Worm (Caenorhabditis elegans) whole organism, L4 larva: Measurements from ENCODE around the gene bus-18.

Experiments used
- F26F4.8 ChIP-seq: fragments of 200-800 bp; sonication (Bioruptor generic); conservative IDR thresholded peaks from 2 replicates; pipeline ENCODE4 v1.3.6; 2022; ENCODE audit warnings: missing genetic modification characterization, missing compliant biosample characterization
- F37D6.2 ChIP-seq: sonication (generic microtip); optimal IDR thresholded peaks from 2 replicates; lab custom pipeline; 2016; ENCODE audit warnings: mild to moderate bottlenecking, missing genetic modification characterization, missing compliant biosample characterization
- F44E2.7 ChIP-seq: fragments of 200-800 bp; sonication (Bioruptor generic); IDR thresholded peaks from 2 replicates; pipeline ENCODE4 v2.1.2; 2022; ENCODE audit warnings: missing genetic modification characterization, missing compliant biosample characterization
- R02D3.7 ChIP-seq: fragments of 150-350 bp; sonication (generic microtip); optimal IDR thresholded peaks from 3 replicates; lab custom pipeline; 2014; ENCODE audit warnings: missing biosample characterization, missing genetic modification characterization
- Y75B8A.6 ChIP-seq: fragments of 200-800 bp; sonication (Bioruptor generic); IDR thresholded peaks from 2 replicates; pipeline ENCODE4 v1.3.6; 2022; ENCODE audit warnings: missing genetic modification reagents, missing genetic modification characterization, missing compliant biosample characterization
- aly-2 ChIP-seq: sonication (generic microtip); optimal IDR thresholded peaks from 2 replicates; lab custom pipeline; 2018; ENCODE audit warnings: missing biosample characterization, missing genetic modification characterization
- arid-1 ChIP-seq: fragments of 200-800 bp; sonication (Bioruptor generic); conservative IDR thresholded peaks from 2 replicates; pipeline ENCODE4 v1.3.6; 2022; ENCODE audit warnings: missing genetic modification reagents, missing genetic modification characterization, missing compliant biosample characterization
- ceh-44 ChIP-seq: fragments of 200-800 bp; sonication (Bioruptor generic); IDR thresholded peaks from 2 replicates; pipeline ENCODE4 v1.3.6; 2022; ENCODE audit warnings: missing genetic modification reagents, missing genetic modification characterization, missing compliant biosample characterization
- ceh-62 ChIP-seq: sonication (generic microtip); optimal IDR thresholded peaks from 2 replicates; lab custom pipeline; 2017; ENCODE audit warnings: missing biosample characterization, missing genetic modification characterization
- ces-1 ChIP-seq: fragments of 150-350 bp; sonication (generic microtip); optimal IDR thresholded peaks from 4 replicates; lab custom pipeline; 2014; ENCODE audit warnings: missing biosample characterization, missing genetic modification reagents, missing genetic modification characterization
- cey-2 ChIP-seq: sonication (generic microtip); optimal IDR thresholded peaks from 3 replicates; lab custom pipeline; 2017; ENCODE audit warnings: missing genetic modification characterization, mild to moderate bottlenecking, missing compliant biosample characterization, antibody characterized with exemption, borderline replicate concordance; ENCODE audit not compliant: insufficient read depth
- daf-12 ChIP-seq: fragments of 150-350 bp; optimal IDR thresholded peaks from 2 replicates; lab custom pipeline; 2014; ENCODE audit warnings: missing biosample characterization, missing genetic modification reagents, missing genetic modification characterization
- daf-16 ChIP-seq, 3 experiments: sonication (generic microtip); optimal IDR thresholded peaks; 2 replicates each; lab custom pipeline; 2016 to 2017; ENCODE audit warnings: missing genetic modification characterization in 3 of 3, missing genetic modification reagents in 3 of 3, mild to moderate bottlenecking in 2 of 3, missing compliant biosample characterization in 2 of 3, missing biosample characterization in 1 of 3, moderate library complexity in 1 of 3
- daf-19 ChIP-seq: fragments of 200-800 bp; sonication (Bioruptor generic); conservative IDR thresholded peaks from 2 replicates; pipeline ENCODE4 v1.3.6; 2022; ENCODE audit warnings: missing genetic modification characterization, missing compliant biosample characterization
- daf-8 ChIP-seq: fragments of 200-800 bp; sonication (Bioruptor generic); IDR thresholded peaks from 2 replicates; pipeline ENCODE4 v1.3.6; 2022; ENCODE audit warnings: missing genetic modification characterization, missing compliant biosample characterization
- dmd-8 ChIP-seq: fragments of 200-800 bp; sonication (Bioruptor generic); IDR thresholded peaks from 2 replicates; pipeline ENCODE4 v1.3.6; 2022; ENCODE audit warnings: missing genetic modification characterization, missing compliant biosample characterization
- dmd-9 ChIP-seq: fragments of 200-800 bp; sonication (Bioruptor generic); IDR thresholded peaks from 2 replicates; pipeline ENCODE4 v1.3.6; 2022; ENCODE audit warnings: missing genetic modification reagents, missing genetic modification characterization, missing compliant biosample characterization
- dve-1 ChIP-seq: sonication (generic microtip); optimal IDR thresholded peaks from 2 replicates; lab custom pipeline; 2017; ENCODE audit warnings: antibody characterized with exemption, mild to moderate bottlenecking, missing genetic modification characterization, missing compliant biosample characterization; ENCODE audit not compliant: insufficient read depth
- egl-27 ChIP-seq: sonication (generic microtip); optimal IDR thresholded peaks from 3 replicates; lab custom pipeline; 2017; ENCODE audit warnings: missing biosample characterization, missing genetic modification reagents, missing genetic modification characterization
- egl-43 ChIP-seq: fragments of 200-800 bp; sonication (Bioruptor generic); IDR thresholded peaks from 2 replicates; pipeline ENCODE4 v1.3.6; 2022; ENCODE audit warnings: missing genetic modification reagents, missing genetic modification characterization, missing compliant biosample characterization
- fos-1 ChIP-seq: fragments of 150-350 bp; optimal IDR thresholded peaks from 2 replicates; lab custom pipeline; 2014; ENCODE audit warnings: missing biosample characterization, missing genetic modification characterization
- hif-1 ChIP-seq, 2 experiments: sonication (generic microtip); optimal IDR thresholded peaks; 2 replicates each; lab custom pipeline; 2016 to 2017; ENCODE audit warnings: missing compliant biosample characterization in 2 of 2, missing genetic modification characterization in 2 of 2, missing genetic modification reagents in 2 of 2, missing genotype in 2 of 2, mild to moderate bottlenecking in 1 of 2
- hlh-11 ChIP-seq: fragments of 200-800 bp; sonication (Bioruptor generic); optimal IDR thresholded peaks from 2 replicates; lab custom pipeline; 2018; ENCODE audit warnings: mild to moderate bottlenecking, missing genetic modification characterization, missing compliant biosample characterization
- jun-1 ChIP-seq: fragments of 150-350 bp; optimal IDR thresholded peaks from 2 replicates; lab custom pipeline; 2014; ENCODE audit warnings: missing biosample characterization, missing genetic modification reagents, missing genetic modification characterization
- lin-1 ChIP-seq: fragments of 200-800 bp; sonication (Bioruptor generic); IDR thresholded peaks from 2 replicates; pipeline ENCODE4 v1.3.6; 2022; ENCODE audit warnings: missing genetic modification reagents, missing genetic modification characterization, missing compliant biosample characterization
- lsy-2 ChIP-seq, 2 experiments: fragments of 150-350 bp in 1 of 2; sonication (generic microtip) in 1 of 2; optimal IDR thresholded peaks; 2 replicates each; lab custom pipeline; 2014 to 2017; ENCODE audit warnings: missing biosample characterization in 2 of 2, missing genetic modification characterization in 2 of 2
- madf-5 ChIP-seq, 2 experiments: fragments of 200-800 bp; sonication (Bioruptor generic); IDR thresholded peaks; 2 replicates each; pipeline ENCODE4 v1.3.6; 2022; ENCODE audit warnings: missing compliant biosample characterization in 2 of 2, missing genetic modification characterization in 2 of 2
- mep-1 ChIP-seq: fragments of 150-350 bp; sonication (generic microtip); optimal IDR thresholded peaks from 3 replicates; lab custom pipeline; 2014; ENCODE audit warnings: missing biosample characterization, missing genetic modification characterization
- mxl-3 ChIP-seq: fragments of 200-800 bp; sonication (Bioruptor generic); optimal IDR thresholded peaks from 2 replicates; lab custom pipeline; 2018; ENCODE audit warnings: mild to moderate bottlenecking, missing genetic modification characterization, missing compliant biosample characterization
- nhr-11 ChIP-seq: fragments of 150-350 bp; optimal IDR thresholded peaks from 2 replicates; lab custom pipeline; 2014; ENCODE audit warnings: missing biosample characterization, missing genetic modification characterization
- nhr-111 ChIP-seq: fragments of 200-800 bp; sonication (Bioruptor generic); optimal IDR thresholded peaks from 2 replicates; lab custom pipeline; 2018; ENCODE audit warnings: mild to moderate bottlenecking, missing genetic modification characterization, missing compliant biosample characterization
- nhr-28 ChIP-seq: fragments of 150-350 bp; optimal IDR thresholded peaks from 2 replicates; lab custom pipeline; 2014; ENCODE audit warnings: missing biosample characterization, missing genetic modification characterization
- nhr-41 ChIP-seq: fragments of 200-800 bp; sonication (Bioruptor generic); IDR thresholded peaks from 2 replicates; pipeline ENCODE4 v1.3.6; 2022; ENCODE audit warnings: missing genetic modification reagents, missing genetic modification characterization, missing compliant biosample characterization
- nhr-6 ChIP-seq: fragments of 150-350 bp; optimal IDR thresholded peaks from 2 replicates; lab custom pipeline; 2014; ENCODE audit warnings: missing biosample characterization, missing genetic modification characterization
- nhr-77 ChIP-seq: fragments of 150-350 bp; optimal IDR thresholded peaks from 2 replicates; lab custom pipeline; 2014; ENCODE audit warnings: missing biosample characterization, missing genetic modification characterization
- pha-4 ChIP-seq, 2 experiments: fragments of 150-350 bp in 1 of 2; fragments of 200-800 bp in 1 of 2; sonication (Bioruptor generic) in 1 of 2; IDR thresholded peaks in 1 of 2; optimal IDR thresholded peaks in 1 of 2; 2 replicates each; pipeline versions ENCODE4 v1.3.6 to Lab custom; 2014 to 2022; ENCODE audit warnings: missing genetic modification characterization in 2 of 2, missing genetic modification reagents in 2 of 2, missing biosample characterization in 1 of 2, missing compliant biosample characterization in 1 of 2
- php-3 ChIP-seq: fragments of 200-800 bp; sonication (Bioruptor generic); IDR thresholded peaks from 2 replicates; pipeline ENCODE4 v1.3.6; 2022; ENCODE audit warnings: missing genetic modification reagents, missing genetic modification characterization, missing compliant biosample characterization
- saeg-2 ChIP-seq: fragments of 200-800 bp; sonication (Bioruptor generic); IDR thresholded peaks from 2 replicates; pipeline ENCODE4 v1.3.6; 2022; ENCODE audit warnings: missing genetic modification reagents, missing genetic modification characterization, missing compliant biosample characterization
- set-16 ChIP-seq: fragments of 200-800 bp; sonication (Bioruptor generic); IDR thresholded peaks from 2 replicates; pipeline ENCODE4 v1.3.6; 2022; ENCODE audit warnings: missing genetic modification reagents, missing genetic modification characterization, missing compliant biosample characterization
- snpc-1.2 ChIP-seq: fragments of 200-800 bp; sonication (Bioruptor generic); IDR thresholded peaks from 2 replicates; pipeline ENCODE4 v1.3.6; 2022; ENCODE audit warnings: missing genetic modification reagents, missing genetic modification characterization, missing compliant biosample characterization
- spr-1 ChIP-seq: sonication (generic microtip); optimal IDR thresholded peaks from 2 replicates; lab custom pipeline; 2016; ENCODE audit warnings: mild to moderate bottlenecking, missing genetic modification characterization, missing compliant biosample characterization
- spr-3 ChIP-seq: fragments of 200-800 bp; sonication (Bioruptor generic); optimal IDR thresholded peaks from 2 replicates; lab custom pipeline; 2018; ENCODE audit warnings: mild to moderate bottlenecking, missing genetic modification characterization, missing compliant biosample characterization
- tra-1 ChIP-seq: fragments of 200-800 bp; sonication (Bioruptor generic); IDR thresholded peaks from 2 replicates; pipeline ENCODE4 v1.3.6; 2022; ENCODE audit warnings: missing genetic modification reagents, missing genetic modification characterization, missing compliant biosample characterization
- unc-130 ChIP-seq: sonication (generic microtip); optimal IDR thresholded peaks from 2 replicates; lab custom pipeline; 2016; ENCODE audit warnings: missing genetic modification reagents, missing genetic modification characterization, missing compliant biosample characterization
- unc-62 ChIP-seq, 3 experiments: fragments of 150-350 bp in 1 of 3; sonication (generic microtip); optimal IDR thresholded peaks in 2 of 3; peaks in 1 of 3; 1 replicate in 1 of 3; 2 replicates in 2 of 3; lab custom pipeline; 2014 to 2017; ENCODE audit warnings: missing biosample characterization in 3 of 3, missing genetic modification characterization in 3 of 3, missing genetic modification reagents in 3 of 3, missing genotype in 1 of 3
- vab-7 ChIP-seq: fragments of 200-800 bp; sonication (Bioruptor generic); IDR thresholded peaks from 2 replicates; pipeline ENCODE4 v1.3.6; 2022; ENCODE audit warnings: missing genetic modification reagents, missing genetic modification characterization, missing compliant biosample characterization
- zfp-3 ChIP-seq: fragments of 200-800 bp; sonication (Bioruptor generic); conservative IDR thresholded peaks from 2 replicates; pipeline ENCODE4 v1.3.6; 2022; ENCODE audit warnings: missing genetic modification reagents, missing genetic modification characterization, missing compliant biosample characterization
- ztf-11 ChIP-seq: fragments of 150-350 bp; optimal IDR thresholded peaks from 2 replicates; lab custom pipeline; 2014; ENCODE audit warnings: missing biosample characterization, missing genetic modification characterization
- ztf-7 ChIP-seq: fragments of 150-350 bp; optimal IDR thresholded peaks from 2 replicates; lab custom pipeline; 2014; ENCODE audit warnings: missing biosample characterization, missing genetic modification characterization

bus-18 gene

DNA sequence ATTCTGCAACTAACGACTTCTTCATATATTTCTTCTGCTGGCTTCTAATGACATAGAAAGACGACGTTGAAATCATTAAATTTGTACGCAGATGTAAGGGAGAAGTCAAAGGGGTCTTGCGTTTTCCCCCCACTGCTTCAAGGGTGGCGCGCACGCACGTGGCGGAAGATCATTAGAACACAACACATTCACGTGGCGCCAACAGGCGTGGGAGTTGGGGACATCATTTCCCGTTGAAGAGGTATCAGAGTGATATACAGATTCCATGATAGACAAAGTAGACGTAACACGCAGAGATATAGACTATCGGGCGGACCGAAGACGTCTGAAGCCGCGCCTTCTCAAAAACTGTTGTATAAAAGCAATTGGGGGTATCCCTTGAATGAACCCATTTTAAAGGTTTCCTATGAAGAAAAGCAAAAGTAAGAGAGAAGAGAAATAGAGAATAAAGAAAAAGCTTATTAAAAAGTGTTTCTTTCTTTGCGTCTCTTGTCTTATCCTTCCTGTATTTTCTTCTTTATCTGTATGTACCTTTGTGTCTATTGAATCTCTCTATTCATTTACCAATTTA lies 25.8 kb downstream of the bus-18 start (continued):
- TF ChIP-seq dve-1 (tag; lab: Kevin White, UChicago) (no peak), nhr-6 (tag; lab: Kevin White, UChicago) (no peak), arid-1 (no peak), nhr-41 (GFP tag; lab: Robert Waterston, UW) (peak; percentile 44; the same call in 1 of the 2 replicates), ztf-7 (tag; lab: Kevin White, UChicago) (no peak), hif-1 (tag; optimal IDR thresholded peaks at IDR 0.05; lab: Kevin White, UChicago) (no peak), snpc-1.2 (GFP tag; lab: Robert Waterston, UW) (no peak), vab-7 (GFP tag; lab: Robert Waterston, UW) (no peak), mep-1 (tag; lab: Kevin White, UChicago) (peak; percentile 49), jun-1 (tag; lab: Kevin White, UChicago) (peak; percentile 49), unc-62 (GFP tag; optimal IDR thresholded peaks at IDR 0.05 in 1 of 2; lab: Kevin White, UChicago) (peak in 1 of 2 experiments; percentile 93), unc-62 (tag; optimal IDR thresholded peaks at IDR 0.05; lab: Kevin White, UChicago) (no peak), php-3 (GFP tag; lab: Robert Waterston, UW) (no peak), nhr-28 (peak; percentile 32), spr-1 (tag; lab: Kevin White, UChicago) (peak; percentile 84), nhr-11 (tag; lab: Kevin White, UChicago) (peak; percentile 27), R02D3.7 (tag; lab: Kevin White, UChicago) (no peak), dmd-9 (GFP tag; lab: Robert Waterston, UW) (no peak), ztf-11 (no peak), ceh-62 (tag; lab: Kevin White, UChicago) (no peak), F44E2.7 (GFP tag; lab: Robert Waterston, UW) (no peak), F26F4.8 (GFP tag; lab: Robert Waterston, UW) (no peak), ces-1 (no peak), daf-19 (GFP tag; lab: Robert Waterston, UW) (no peak), dmd-8 (GFP tag; lab: Robert Waterston, UW) (no peak), ceh-44 (GFP tag; lab: Robert Waterston, UW) (no peak), daf-12 (tag; lab: Kevin White, UChicago) (no peak), tra-1 (GFP tag; lab: Robert Waterston, UW) (peak; percentile 74), Y75B8A.6 (GFP tag; lab: Robert Waterston, UW) (no peak), madf-5 (GFP tag; IDR thresholded peaks at IDR 0.05; lab: Robert Waterston, UW) (no peak), fos-1 (no peak), zfp-3 (GFP tag; lab: Robert Waterston, UW) (no peak), egl-27 (no peak), aly-2 (tag; lab: Kevin White, UChicago) (no peak), nhr-77 (no peak), hlh-11 (tag; lab: Kevin White, UChicago) (peak; percentile 94), egl-43 (GFP tag; lab: Robert Waterston, UW) (no peak), lsy-2 (tag; optimal IDR thresholded peaks at IDR 0.05; lab: Kevin White, UChicago) (peak in 1 of 2 experiments; percentile 67), mxl-3 (peak; percentile 99), spr-3 (no peak), lin-1 (no peak; the same call in 1 of the 2 replicates), saeg-2 (GFP tag; lab: Robert Waterston, UW) (0 out of 2 replicates have a peak, but pooled peaks have one; percentile 5), daf-8 (GFP tag; lab: Robert Waterston, UW) (no peak), set-16 (GFP tag; lab: Robert Waterston, UW) (no peak), daf-16 (GFP tag; optimal IDR thresholded peaks at IDR 0.05; lab: Kevin White, UChicago) (no peak), daf-16 (tag; optimal IDR thresholded peaks at IDR 0.05; lab: Kevin White, UChicago) (no peak), pha-4 (GFP tag; IDR thresholded peaks at IDR 0.05; lab: Robert Waterston, UW) (no peak), pha-4 (tag; optimal IDR thresholded peaks at IDR 0.05; lab: Kevin White, UChicago) (no peak), nhr-111 (no peak), F37D6.2 (tag; lab: Kevin White, UChicago) (no peak), cey-2 (tag; lab: Kevin White, UChicago) (peak; percentile 96), unc-130 (no peak)
